Fruit fly (Drosophila melanogaster) ovary, adult (tissue): Measurements from ENCODE around the gene CG43063.

Source experiments
- CG17801 ChIP-seq: fragments of 200-800 bp; optimal IDR thresholded peaks from 2 replicates; lab custom pipeline; 2019; ENCODE audit warnings: missing biosample characterization, mild to moderate bottlenecking, missing genetic modification characterization, moderate library complexity; ENCODE audit not compliant: partially characterized antibody

Gene CG43063

DNA sequence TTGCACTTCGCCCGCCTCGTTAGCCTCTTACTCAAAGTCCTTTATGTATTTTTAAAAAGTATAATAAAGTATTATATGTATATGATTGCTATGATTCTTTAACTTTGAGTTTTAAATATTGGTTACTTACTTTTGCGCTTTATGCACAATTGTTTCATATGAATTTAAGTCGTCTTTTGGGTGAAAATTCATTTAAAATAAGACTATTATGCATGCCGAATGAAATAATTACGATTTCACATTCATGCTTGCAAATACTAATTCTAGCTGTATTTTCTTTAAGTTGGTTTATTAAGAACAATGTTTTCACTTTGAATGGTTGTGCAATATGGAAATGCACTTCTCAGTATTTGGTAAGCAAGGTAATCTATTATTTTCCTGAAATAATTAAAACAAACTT lies at the start of gene CG43063:
CG43063 (plus strand) TSS at position 301 of the 400 bp plus-strand sequence.
- no peak for TF ChIP-seq CG17801 (GFP tag; lab: Kevin White, UChicago)

DNA sequence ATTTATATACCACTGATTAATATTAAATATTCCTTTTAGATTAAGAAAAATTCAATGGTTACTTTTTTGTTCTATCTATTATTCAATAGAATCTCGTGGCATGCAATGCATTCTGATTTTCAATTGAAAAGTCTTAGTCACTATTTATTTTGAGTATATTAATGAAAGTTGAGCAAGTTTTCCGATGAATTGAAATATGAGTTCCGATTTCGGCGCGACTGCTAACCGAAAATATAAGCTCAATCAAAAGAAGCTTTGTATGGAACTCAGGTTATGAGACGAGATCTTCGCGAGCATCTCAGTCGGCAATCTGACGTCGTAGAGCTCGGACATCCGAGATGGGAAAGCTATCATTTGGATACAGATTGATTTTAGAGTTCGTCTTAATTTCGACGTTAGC lies 47.9 kb upstream of the CG43063 start, which contains the start of gene CG11668:
CG11668 (plus strand) TSS at position 301 of the 400 bp plus-strand sequence.
- TF ChIP-seq CG17801 (GFP tag; lab: Kevin White, UChicago) = no peak

DNA sequence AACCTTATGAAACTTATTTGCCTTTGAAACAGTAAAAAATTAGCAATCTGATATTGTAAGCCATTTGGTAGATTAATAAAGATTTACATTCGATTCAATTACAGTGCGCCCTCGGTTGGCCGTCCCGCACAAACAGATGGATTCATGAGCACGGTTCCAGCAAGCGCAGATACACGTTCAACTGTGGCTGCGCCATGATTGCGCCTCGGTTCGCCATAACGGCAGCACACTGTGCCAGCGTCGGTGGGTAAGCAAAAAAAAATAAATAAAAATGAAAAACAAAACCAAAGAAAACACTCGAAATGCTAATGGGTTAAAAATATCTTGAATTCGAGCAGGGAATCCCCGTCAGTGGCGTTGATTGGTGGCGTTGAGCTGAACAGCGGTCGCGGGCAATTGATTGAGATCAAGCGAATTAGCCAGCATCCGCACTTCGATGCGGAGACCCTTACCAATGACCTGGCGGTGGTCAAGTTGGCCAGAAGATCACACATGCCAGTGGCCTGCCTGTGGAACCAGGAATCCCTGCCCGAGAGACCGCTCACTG lies 46.9 kb upstream of the CG43063 start:
- no peak for TF ChIP-seq CG17801 (GFP tag; lab: Kevin White, UChicago)

DNA sequence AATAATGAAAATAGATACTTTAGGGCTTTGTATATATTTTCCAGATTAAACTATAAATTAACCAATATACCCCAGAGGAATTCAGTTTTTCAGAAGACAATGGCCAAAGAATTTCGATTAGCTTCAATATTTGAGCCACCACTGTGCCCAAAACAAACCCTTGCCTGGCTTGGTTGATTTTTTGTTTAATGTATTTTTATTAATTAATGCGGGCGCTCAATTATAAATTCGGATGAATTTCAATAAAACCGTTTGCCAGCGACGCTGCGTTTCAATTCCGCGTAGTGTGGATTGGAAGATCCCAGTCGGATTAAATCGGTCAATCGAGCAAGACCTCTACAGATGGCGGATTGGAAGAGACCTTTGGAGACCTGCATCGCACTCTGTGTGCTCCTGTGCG lies 44.3 kb upstream of the CG43063 start, which contains the start of gene CG11670:
CG11670 (plus strand) TSS at position 301 of the 400 bp plus-strand sequence.
- TF ChIP-seq CG17801 (GFP tag; lab: Kevin White, UChicago) = no peak

DNA sequence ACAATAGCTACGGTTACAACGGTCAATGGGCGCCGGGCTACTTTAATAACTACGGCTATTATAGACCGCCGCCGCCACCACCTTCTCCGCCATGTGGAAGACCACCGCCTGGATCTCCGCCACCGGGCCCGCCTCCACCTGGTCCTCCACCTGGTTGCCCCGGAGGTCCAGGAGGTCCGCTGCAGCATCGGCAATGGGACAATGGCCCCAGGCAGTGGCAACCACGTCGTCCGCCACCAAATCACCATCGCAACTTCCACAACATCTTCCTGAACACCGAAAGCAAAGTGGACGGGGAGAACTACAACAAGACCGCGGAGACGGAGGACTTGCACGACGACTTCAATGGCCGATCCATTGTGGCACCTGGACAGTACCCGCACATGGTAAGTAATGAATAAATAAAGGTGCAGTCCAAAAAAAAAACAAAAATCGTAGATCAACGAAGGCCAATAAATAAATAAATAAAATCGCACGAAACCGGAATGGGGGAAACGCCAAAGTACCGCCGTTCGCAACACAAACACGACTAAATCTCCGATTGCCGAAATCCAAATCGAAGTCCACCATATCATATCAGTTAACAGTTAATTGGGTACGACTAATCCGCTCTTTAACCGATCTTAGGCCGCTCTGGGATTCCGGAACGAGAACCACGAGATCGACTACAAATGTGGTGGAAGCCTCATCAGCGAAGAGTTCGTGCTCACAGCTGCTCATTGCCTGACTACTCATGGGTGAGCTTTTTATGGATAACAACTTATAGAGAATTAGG lies 43.6 kb upstream of the CG43063 start, which contains the start of gene snk:
snk (minus strand) TSS at position 513 of the 775 bp plus-strand sequence.
- TF ChIP-seq CG17801 (GFP tag; lab: Kevin White, UChicago) = no peak

DNA sequence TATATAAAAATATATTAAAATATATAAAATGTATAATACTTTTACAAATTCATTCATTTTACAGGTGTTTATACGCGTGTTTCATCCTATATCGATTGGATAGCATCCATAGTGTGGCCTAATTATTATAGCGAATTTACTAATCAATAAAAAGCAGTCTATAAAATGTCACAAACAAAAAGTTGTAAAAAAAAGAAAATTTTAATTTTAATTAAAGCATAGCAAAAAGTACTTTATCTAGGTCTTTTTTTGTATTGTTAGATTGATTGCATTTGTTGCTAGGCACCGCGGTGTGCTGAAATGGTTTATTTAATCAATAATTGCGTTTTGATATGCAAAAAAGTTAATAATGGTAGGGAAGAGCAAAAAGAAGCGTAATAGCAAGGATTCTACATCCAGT lies 42.2 kb upstream of the CG43063 start, which contains the start of gene CG45122:
CG45122 (plus strand) TSS at position 301 of the 400 bp plus-strand sequence.
- TF ChIP-seq CG17801 (GFP tag; lab: Kevin White, UChicago) = no peak

DNA sequence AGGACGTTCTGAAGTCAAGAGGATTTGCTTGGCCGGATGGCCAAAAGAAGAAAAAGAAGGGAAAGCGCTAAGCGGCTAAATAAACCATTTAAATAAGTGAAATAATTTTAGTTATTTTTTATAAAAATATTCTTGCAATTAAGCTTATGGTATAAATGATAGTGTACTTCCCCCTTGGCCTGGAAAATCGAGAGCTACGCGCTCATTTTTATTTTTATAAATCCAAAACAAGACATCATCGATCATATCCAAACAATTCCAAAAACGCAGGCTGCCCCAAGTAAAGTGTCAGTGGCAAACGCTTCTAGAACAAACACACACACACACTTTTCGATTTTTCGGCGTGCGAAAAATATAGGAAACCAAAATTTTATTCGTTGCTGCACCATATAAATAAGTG lies 41.6 kb upstream of the CG43063 start, which contains the start of gene Hsc70-2:
Hsc70-2 (plus strand) TSS at position 301 of the 400 bp plus-strand sequence.
- TF ChIP-seq CG17801 (GFP tag; lab: Kevin White, UChicago) = no peak

DNA sequence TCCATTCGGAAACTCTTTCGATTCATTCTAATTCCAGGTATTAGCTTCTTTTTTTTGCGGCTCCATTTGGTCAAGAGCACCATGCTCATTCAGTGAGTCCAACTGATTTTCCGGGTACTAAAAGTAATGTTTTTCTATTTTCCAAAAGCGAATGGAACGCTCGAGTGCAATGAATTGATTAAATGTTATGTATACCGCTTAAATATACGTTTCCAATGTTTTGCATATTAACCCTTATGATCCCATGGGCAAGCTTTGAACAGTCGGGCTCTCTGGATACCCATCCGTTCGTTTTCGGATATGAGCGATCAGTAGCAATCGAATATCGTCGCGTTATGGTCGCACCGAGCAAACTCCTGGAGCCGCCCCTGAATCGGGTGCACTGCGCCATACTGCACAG lies 38.6 kb upstream of the CG43063 start, which contains the start of gene CG31157:
CG31157 (plus strand) TSS at position 301 of the 400 bp plus-strand sequence.
- no peak for TF ChIP-seq CG17801 (GFP tag; lab: Kevin White, UChicago)

DNA sequence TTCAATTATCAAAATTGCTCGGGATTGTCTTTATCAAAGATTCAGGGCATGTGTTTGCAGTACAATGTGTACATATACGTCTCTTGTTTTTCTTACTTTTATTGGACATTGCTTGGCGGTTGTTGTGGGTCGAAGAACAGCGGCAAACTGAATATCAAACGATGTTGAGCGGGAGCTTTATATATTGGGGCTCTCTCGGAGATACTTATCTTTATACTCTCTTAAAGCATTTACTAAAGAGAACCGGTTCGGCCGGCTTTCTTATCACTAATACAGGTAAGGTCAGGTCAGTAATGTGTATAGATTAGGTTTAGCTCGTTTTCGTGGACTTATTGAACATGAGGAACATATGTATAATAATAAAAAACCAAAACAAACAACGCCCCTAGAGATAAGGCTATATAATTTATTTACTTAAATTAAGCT lies 34.7 kb upstream of the CG43063 start, which contains the start of gene CG7966:
CG7966 (minus strand) TSS at position 156 of the 426 bp plus-strand sequence.
- no peak for TF ChIP-seq CG17801 (GFP tag; lab: Kevin White, UChicago)

DNA sequence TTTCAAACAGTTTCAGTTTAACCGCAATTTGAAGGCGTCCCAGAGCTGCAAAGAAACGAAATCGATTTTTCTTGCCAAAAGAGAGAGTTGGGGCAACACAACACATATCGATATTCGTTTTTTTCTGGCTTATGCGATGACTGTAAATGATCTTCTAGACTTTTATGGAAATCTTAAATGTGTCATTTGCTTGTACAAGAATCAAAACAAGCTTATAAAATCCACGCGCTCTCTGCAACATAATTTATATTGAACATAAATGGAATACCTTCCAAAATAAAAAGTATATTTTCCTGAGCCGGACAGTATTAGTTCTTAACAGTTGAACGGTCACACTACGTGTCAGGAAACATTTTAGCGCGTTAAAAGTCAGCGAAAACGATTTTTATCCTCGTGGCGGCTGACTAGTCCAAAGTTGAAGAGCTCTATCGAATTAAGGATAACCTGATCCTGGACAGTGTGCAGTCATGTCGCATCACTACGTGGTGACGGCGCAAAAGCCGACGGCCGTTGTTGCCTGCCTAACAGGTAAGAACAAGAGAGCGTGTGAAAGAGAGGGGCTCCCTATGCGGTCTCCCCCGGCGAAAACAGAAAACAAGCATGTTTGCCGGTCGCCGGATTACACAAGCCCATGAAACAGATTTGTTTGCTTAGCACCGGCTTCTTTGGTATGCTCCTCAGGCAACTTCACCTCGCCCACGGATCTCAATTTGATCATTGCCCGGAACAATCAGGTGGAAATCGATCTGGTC lies 33.9 kb upstream of the CG43063 start, which contains the start of gene pic:
pic (plus strand) TSS at position 304 of the 752 bp plus-strand sequence.
- TF ChIP-seq CG17801 (GFP tag; lab: Kevin White, UChicago) = no peak

DNA sequence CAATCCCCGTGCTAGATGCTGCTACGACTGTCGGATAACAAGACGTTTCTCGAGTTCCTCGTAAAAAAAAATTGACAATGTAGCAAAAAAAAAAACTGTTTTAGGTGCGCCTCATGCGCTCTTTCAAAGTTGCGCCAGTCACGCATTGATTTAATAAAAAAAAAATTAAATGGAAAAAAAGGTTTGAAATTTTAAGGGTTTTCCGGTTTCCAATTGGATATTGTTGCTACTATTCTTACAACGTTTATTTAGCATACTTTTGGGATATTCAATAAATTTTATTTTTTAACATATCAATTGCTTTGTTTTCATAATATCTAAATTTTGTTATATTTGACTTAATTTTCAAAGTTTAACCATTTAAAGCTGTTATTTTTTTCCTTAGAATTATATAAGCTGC lies 29.5 kb upstream of the CG43063 start:
- no peak for TF ChIP-seq CG17801 (GFP tag; lab: Kevin White, UChicago)

DNA sequence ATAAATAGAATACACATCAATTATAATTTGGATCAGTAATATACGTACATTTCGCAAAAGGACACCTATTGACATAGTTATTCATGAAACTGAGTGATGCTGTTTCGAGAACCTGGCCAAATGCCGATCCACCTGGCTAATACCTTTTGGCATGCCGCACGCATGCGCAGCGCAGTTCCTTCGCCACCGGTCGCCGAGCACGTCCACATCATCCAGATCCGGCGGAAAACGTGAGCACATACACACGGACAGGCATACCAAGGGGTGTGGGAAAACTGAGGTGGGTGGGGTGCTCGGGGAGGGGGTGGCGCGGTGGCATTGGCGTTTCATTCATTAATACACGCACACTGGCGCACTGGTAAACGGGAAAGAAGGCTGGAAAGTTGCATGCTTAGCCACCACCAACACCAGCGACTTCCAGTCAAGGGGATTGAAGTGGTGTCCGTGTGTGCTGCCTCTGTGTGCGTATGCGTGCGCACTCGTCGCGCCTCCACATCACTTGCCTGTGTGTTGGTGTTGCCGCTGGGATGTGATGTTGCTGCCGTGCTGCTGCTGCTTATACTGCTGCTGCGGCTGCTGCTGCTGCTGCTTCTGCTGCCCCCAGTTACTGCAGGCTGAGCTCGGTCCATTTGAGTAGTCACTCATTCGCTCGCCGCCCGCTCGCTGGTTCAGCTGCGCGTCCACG lies 28.8 kb upstream of the CG43063 start, which contains the start of gene sim:
sim (plus strand) TSS at position 635 of the 685 bp plus-strand sequence.
- TF ChIP-seq CG17801 (GFP tag; lab: Kevin White, UChicago) = no peak

DNA sequence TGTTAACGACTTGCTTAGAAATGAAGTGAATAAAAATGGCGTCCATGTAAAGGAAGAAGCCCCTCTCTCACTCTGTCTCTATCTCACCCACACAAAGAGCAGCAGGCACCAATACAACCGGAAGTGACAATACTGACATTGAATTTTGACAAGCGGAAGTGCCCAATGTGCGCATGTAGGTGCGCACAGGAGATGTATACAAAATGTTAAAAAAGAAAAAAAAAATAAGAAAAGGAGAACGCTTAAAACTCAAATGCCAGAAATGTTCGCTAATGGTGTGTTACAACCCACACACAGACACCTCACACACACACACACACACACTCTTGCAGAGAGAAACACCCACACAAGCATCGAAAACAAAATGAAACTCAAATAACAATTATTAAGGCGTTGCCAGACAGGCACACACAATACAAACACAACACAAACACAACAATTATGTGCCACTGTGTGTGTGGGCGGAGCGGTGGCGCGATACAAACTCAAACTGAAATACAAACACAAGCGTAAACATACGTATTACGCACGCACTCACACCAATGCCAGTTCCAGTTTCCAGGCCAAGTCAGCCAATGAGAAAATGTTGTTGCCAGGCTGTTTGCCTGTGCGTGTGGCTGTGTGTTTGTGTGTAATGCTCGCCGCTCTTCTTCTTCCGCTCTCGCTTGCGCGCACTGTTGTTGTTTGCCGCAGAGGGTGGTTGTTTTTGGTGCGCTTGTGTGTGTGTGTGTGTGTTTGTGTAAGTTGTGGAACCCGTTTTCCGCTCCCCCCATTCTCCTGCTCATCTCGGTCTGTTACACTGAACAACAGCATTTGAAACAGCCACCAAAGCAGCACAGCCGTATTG lies 22.1 kb upstream of the CG43063 start:
- no peak for TF ChIP-seq CG17801 (GFP tag; lab: Kevin White, UChicago)
